Worm (Caenorhabditis elegans) whole organism, L4 larva: ENCODE data around the gene trm-1.

ENCODE experiments used
- F10B5.3 ChIP-seq: sonication (generic microtip); optimal IDR thresholded peaks from 2 replicates; lab custom pipeline; 2016; ENCODE audit warnings: mild to moderate bottlenecking, missing genetic modification characterization, missing compliant biosample characterization
- R02D3.7 ChIP-seq: fragments of 150-350 bp; sonication (generic microtip); optimal IDR thresholded peaks from 3 replicates; lab custom pipeline; 2014; ENCODE audit warnings: missing biosample characterization, missing genetic modification characterization
- T26A8.4 ChIP-seq: fragments of 200-800 bp; sonication (Bioruptor generic); IDR thresholded peaks from 2 replicates; pipeline ENCODE4 v1.3.6; 2022; ENCODE audit warnings: missing genetic modification characterization, missing compliant biosample characterization
- Y105C5A.15 ChIP-seq: fragments of 200-800 bp; sonication (Bioruptor generic); IDR thresholded peaks from 2 replicates; pipeline ENCODE4 v1.3.6; 2022; ENCODE audit warnings: missing genetic modification characterization, missing compliant biosample characterization
- Y5F2A.4 ChIP-seq: fragments of 200-800 bp; sonication (Bioruptor generic); optimal IDR thresholded peaks from 2 replicates; lab custom pipeline; 2018; ENCODE audit warnings: mild to moderate bottlenecking, missing genetic modification characterization, missing compliant biosample characterization
- Y75B8A.6 ChIP-seq: fragments of 200-800 bp; sonication (Bioruptor generic); IDR thresholded peaks from 2 replicates; pipeline ENCODE4 v1.3.6; 2022; ENCODE audit warnings: missing genetic modification reagents, missing genetic modification characterization, missing compliant biosample characterization
- aha-1 ChIP-seq: fragments of 150-350 bp; peaks from one replicate; lab custom pipeline; 2014; ENCODE audit warnings: missing biosample characterization, missing genetic modification characterization
- aly-2 ChIP-seq: sonication (generic microtip); optimal IDR thresholded peaks from 2 replicates; lab custom pipeline; 2018; ENCODE audit warnings: missing biosample characterization, missing genetic modification characterization
- ama-1 ChIP-seq: fragments of 150-350 bp; optimal IDR thresholded peaks from 2 replicates; lab custom pipeline; 2014; ENCODE audit warnings: inconsistent platforms, mixed read lengths
- arid-1 ChIP-seq: fragments of 200-800 bp; sonication (Bioruptor generic); conservative IDR thresholded peaks from 2 replicates; pipeline ENCODE4 v1.3.6; 2022; ENCODE audit warnings: missing genetic modification reagents, missing genetic modification characterization, missing compliant biosample characterization
- ceh-62 ChIP-seq: sonication (generic microtip); optimal IDR thresholded peaks from 2 replicates; lab custom pipeline; 2017; ENCODE audit warnings: missing biosample characterization, missing genetic modification characterization
- ces-1 ChIP-seq: fragments of 150-350 bp; sonication (generic microtip); optimal IDR thresholded peaks from 4 replicates; lab custom pipeline; 2014; ENCODE audit warnings: missing biosample characterization, missing genetic modification reagents, missing genetic modification characterization
- cey-2 ChIP-seq: sonication (generic microtip); optimal IDR thresholded peaks from 3 replicates; lab custom pipeline; 2017; ENCODE audit warnings: missing genetic modification characterization, mild to moderate bottlenecking, missing compliant biosample characterization, antibody characterized with exemption, borderline replicate concordance; ENCODE audit not compliant: insufficient read depth
- ctbp-1 ChIP-seq: fragments of 200-800 bp; sonication (Bioruptor generic); IDR thresholded peaks from 2 replicates; pipeline ENCODE4 v1.3.6; 2022; ENCODE audit warnings: missing genetic modification reagents, missing genetic modification characterization, missing compliant biosample characterization
- daf-16 ChIP-seq, 3 experiments: sonication (generic microtip); optimal IDR thresholded peaks; 2 replicates each; lab custom pipeline; 2016 to 2017; ENCODE audit warnings: missing genetic modification characterization in 3 of 3, missing genetic modification reagents in 3 of 3, mild to moderate bottlenecking in 2 of 3, missing compliant biosample characterization in 2 of 3, missing biosample characterization in 1 of 3, moderate library complexity in 1 of 3
- daf-19 ChIP-seq: fragments of 200-800 bp; sonication (Bioruptor generic); conservative IDR thresholded peaks from 2 replicates; pipeline ENCODE4 v1.3.6; 2022; ENCODE audit warnings: missing genetic modification characterization, missing compliant biosample characterization
- dmd-9 ChIP-seq: fragments of 200-800 bp; sonication (Bioruptor generic); IDR thresholded peaks from 2 replicates; pipeline ENCODE4 v1.3.6; 2022; ENCODE audit warnings: missing genetic modification reagents, missing genetic modification characterization, missing compliant biosample characterization
- dve-1 ChIP-seq: sonication (generic microtip); optimal IDR thresholded peaks from 2 replicates; lab custom pipeline; 2017; ENCODE audit warnings: antibody characterized with exemption, mild to moderate bottlenecking, missing genetic modification characterization, missing compliant biosample characterization; ENCODE audit not compliant: insufficient read depth
- hlh-11 ChIP-seq: fragments of 200-800 bp; sonication (Bioruptor generic); optimal IDR thresholded peaks from 2 replicates; lab custom pipeline; 2018; ENCODE audit warnings: mild to moderate bottlenecking, missing genetic modification characterization, missing compliant biosample characterization
- lin-29 ChIP-seq: fragments of 200-800 bp; sonication (Bioruptor generic); IDR thresholded peaks from 2 replicates; pipeline ENCODE4 v1.3.6; 2022; ENCODE audit warnings: missing genetic modification reagents, missing genetic modification characterization, missing compliant biosample characterization
- lin-39 ChIP-seq: fragments of 150-350 bp; optimal IDR thresholded peaks from 2 replicates; lab custom pipeline; 2014; ENCODE audit warnings: missing biosample characterization, missing genetic modification reagents, missing genetic modification characterization
- madf-5 ChIP-seq, 2 experiments: fragments of 200-800 bp; sonication (Bioruptor generic); IDR thresholded peaks; 2 replicates each; pipeline ENCODE4 v1.3.6; 2022; ENCODE audit warnings: missing compliant biosample characterization in 2 of 2, missing genetic modification characterization in 2 of 2
- nhr-10 ChIP-seq: fragments of 150-350 bp; optimal IDR thresholded peaks from 2 replicates; lab custom pipeline; 2014; ENCODE audit warnings: missing biosample characterization, missing genetic modification characterization
- nhr-28 ChIP-seq: fragments of 150-350 bp; optimal IDR thresholded peaks from 2 replicates; lab custom pipeline; 2014; ENCODE audit warnings: missing biosample characterization, missing genetic modification characterization
- nhr-48 ChIP-seq: sonication (generic microtip); optimal IDR thresholded peaks from 2 replicates; lab custom pipeline; 2016; ENCODE audit warnings: mild to moderate bottlenecking, missing genetic modification characterization, missing compliant biosample characterization
- nhr-6 ChIP-seq: fragments of 150-350 bp; optimal IDR thresholded peaks from 2 replicates; lab custom pipeline; 2014; ENCODE audit warnings: missing biosample characterization, missing genetic modification characterization
- php-3 ChIP-seq: fragments of 200-800 bp; sonication (Bioruptor generic); IDR thresholded peaks from 2 replicates; pipeline ENCODE4 v1.3.6; 2022; ENCODE audit warnings: missing genetic modification reagents, missing genetic modification characterization, missing compliant biosample characterization
- pqm-1 ChIP-seq: sonication (generic microtip); optimal IDR thresholded peaks from 2 replicates; lab custom pipeline; 2017; ENCODE audit warnings: missing biosample characterization, missing genetic modification characterization
- snpc-4 ChIP-seq: fragments of 150-350 bp; optimal IDR thresholded peaks from 2 replicates; lab custom pipeline; 2014; ENCODE audit warnings: missing biosample characterization, missing genetic modification characterization
- spr-3 ChIP-seq: fragments of 200-800 bp; sonication (Bioruptor generic); optimal IDR thresholded peaks from 2 replicates; lab custom pipeline; 2018; ENCODE audit warnings: mild to moderate bottlenecking, missing genetic modification characterization, missing compliant biosample characterization
- tra-1 ChIP-seq: fragments of 200-800 bp; sonication (Bioruptor generic); IDR thresholded peaks from 2 replicates; pipeline ENCODE4 v1.3.6; 2022; ENCODE audit warnings: missing genetic modification reagents, missing genetic modification characterization, missing compliant biosample characterization
- unc-39 ChIP-seq: sonication (generic microtip); optimal IDR thresholded peaks from 2 replicates; lab custom pipeline; 2017; ENCODE audit warnings: missing biosample characterization, missing genetic modification characterization
- unc-62 ChIP-seq, 3 experiments: fragments of 150-350 bp in 1 of 3; sonication (generic microtip); optimal IDR thresholded peaks in 2 of 3; peaks in 1 of 3; 1 replicate in 1 of 3; 2 replicates in 2 of 3; lab custom pipeline; 2014 to 2017; ENCODE audit warnings: missing biosample characterization in 3 of 3, missing genetic modification characterization in 3 of 3, missing genetic modification reagents in 3 of 3, missing genotype in 1 of 3
- zfp-2 ChIP-seq: sonication (generic microtip); optimal IDR thresholded peaks from 2 replicates; lab custom pipeline; 2016; ENCODE audit warnings: mild to moderate bottlenecking, missing genetic modification characterization, missing compliant biosample characterization
- zfp-3 ChIP-seq: fragments of 200-800 bp; sonication (Bioruptor generic); conservative IDR thresholded peaks from 2 replicates; pipeline ENCODE4 v1.3.6; 2022; ENCODE audit warnings: missing genetic modification reagents, missing genetic modification characterization, missing compliant biosample characterization
- zip-2 ChIP-seq: fragments of 150-350 bp; optimal IDR thresholded peaks from 2 replicates; lab custom pipeline; 2014; ENCODE audit warnings: missing biosample characterization, missing genetic modification characterization

The trm-1 gene

ce11 chrV:14166630-14167029, 18.8 kb downstream of the trm-1 start, which contains the start of gene cest-1.1:
TSS of gene cest-1.1 (minus strand) at chrV:14166730.
- TF ChIP-seq aly-2 (tag; lab: Kevin White, UChicago) (no peak), lin-39 (tag; lab: Kevin White, UChicago) (no peak), madf-5 (GFP tag; IDR thresholded peaks at IDR 0.05; lab: Robert Waterston, UW) (no peak), T26A8.4 (GFP tag; lab: Robert Waterston, UW) (no peak), snpc-4 (tag; lab: Kevin White, UChicago) (no peak), lin-29 (GFP tag; lab: Robert Waterston, UW) (no peak), ceh-62 (tag; lab: Kevin White, UChicago) (no peak), daf-19 (GFP tag; lab: Robert Waterston, UW) (no peak), ama-1 (no peak), nhr-48 (tag; lab: Kevin White, UChicago) (no peak), tra-1 (no peak)

DNA sequence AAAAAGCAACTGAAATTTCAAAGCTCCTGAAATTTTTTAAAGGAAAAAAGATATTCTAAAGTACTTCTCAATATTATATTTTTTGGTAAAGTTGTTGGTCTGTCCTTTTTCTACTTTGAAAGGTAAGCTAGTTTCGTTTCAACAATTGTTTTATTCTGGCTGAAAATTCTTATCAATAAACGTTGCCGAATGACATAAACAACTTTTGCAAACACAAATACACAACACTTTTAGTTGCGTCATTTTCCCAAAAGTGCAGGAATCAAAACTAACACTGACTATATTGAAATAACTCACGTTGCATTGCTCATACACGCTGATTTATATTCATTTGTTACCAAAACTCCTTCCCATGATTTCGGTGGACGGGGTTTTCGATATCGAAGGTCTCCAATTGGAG, 19.7 kb downstream of the trm-1 start:
- TF ChIP-seq ces-1 (GFP tag; lab: Kevin White, UChicago) (no peak), spr-3 (no peak), nhr-6 (tag; lab: Kevin White, UChicago) (no peak), dmd-9 (GFP tag; lab: Robert Waterston, UW) (no peak), nhr-28 (tag; lab: Kevin White, UChicago) (peak; percentile 42), zfp-3 (GFP tag; lab: Robert Waterston, UW) (no peak), daf-16 (GFP tag; optimal IDR thresholded peaks at IDR 0.05; lab: Kevin White, UChicago) (no peak), daf-16 (tag; optimal IDR thresholded peaks at IDR 0.05; lab: Kevin White, UChicago) (peak; percentile 95), arid-1 (GFP tag; lab: Robert Waterston, UW) (no peak), zip-2 (tag; lab: Kevin White, UChicago) (no peak)

ce11 chrV:14162959-14163548, 22.4 kb downstream of the trm-1 start, which contains the start of gene srd-26:
TSS of gene srd-26 (minus strand) at chrV:14163009.
- TF ChIP-seq nhr-6 (tag; lab: Kevin White, UChicago) (no peak), aha-1 (tag; lab: Kevin White, UChicago) (no peak), unc-62 (GFP tag; optimal IDR thresholded peaks at IDR 0.05 in 1 of 2; lab: Kevin White, UChicago) (no peak), unc-62 (tag; optimal IDR thresholded peaks at IDR 0.05; lab: Kevin White, UChicago) (no peak), lin-29 (GFP tag; lab: Robert Waterston, UW) (no peak), daf-16 (GFP tag; optimal IDR thresholded peaks at IDR 0.05; lab: Kevin White, UChicago) (no peak), daf-16 (tag; optimal IDR thresholded peaks at IDR 0.05; lab: Kevin White, UChicago) (peak; percentile 33), Y105C5A.15 (GFP tag; lab: Robert Waterston, UW) (no peak), php-3 (GFP tag; lab: Robert Waterston, UW) (no peak), cey-2 (tag; lab: Kevin White, UChicago) (no peak), ces-1 (GFP tag; lab: Kevin White, UChicago) (no peak), pqm-1 (tag; lab: Kevin White, UChicago) (no peak), nhr-10 (no peak), hlh-11 (tag; lab: Kevin White, UChicago) (no peak), unc-39 (tag; lab: Kevin White, UChicago) (no peak), nhr-28 (tag; lab: Kevin White, UChicago) (peak; percentile 65), ctbp-1 (no peak), Y5F2A.4 (GFP tag; lab: Kevin White, UChicago) (no peak), zfp-2 (tag; lab: Kevin White, UChicago) (no peak), dve-1 (tag; lab: Kevin White, UChicago) (peak; percentile 58), Y75B8A.6 (GFP tag; lab: Robert Waterston, UW) (no peak), tra-1 (no peak), zip-2 (tag; lab: Kevin White, UChicago) (no peak), R02D3.7 (no peak), F10B5.3 (tag; lab: Kevin White, UChicago) (no peak)
